Worm (Caenorhabditis elegans): Measurements from ENCODE around the gene T05A1.5.

The T05A1.5 gene

DNA sequence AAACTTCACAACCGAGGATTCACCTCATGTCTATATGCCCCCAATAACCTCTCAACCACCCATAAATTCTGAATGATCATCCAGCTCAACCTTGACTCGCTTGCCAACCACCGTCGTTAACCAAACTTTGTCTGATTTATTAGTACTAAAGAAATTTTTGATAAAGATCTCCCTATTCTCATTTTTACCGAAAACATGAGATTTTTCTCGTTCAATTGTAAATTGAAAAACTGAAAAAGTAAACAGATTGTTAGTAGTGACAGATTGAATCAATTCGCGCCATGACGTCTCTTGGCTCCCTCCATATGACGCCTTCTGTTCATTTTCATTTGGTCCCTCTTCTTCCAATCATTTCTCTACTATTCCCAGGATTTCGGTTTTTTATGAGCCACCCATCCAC lies 61.9 kb downstream of the T05A1.5 start:
- TF ChIP-seq F39B2.1 (GFP tag; IDR thresholded peaks at IDR 0.05) (no peak), tbp1 (GFP tag; optimal IDR thresholded peaks at IDR 0.05) (no peak), nhr-80 (tag; optimal IDR thresholded peaks at IDR 0.05) (no peak), K12H6.12 (tag; optimal IDR thresholded peaks at IDR 0.05) (no peak), egrh-3 (GFP tag; IDR thresholded peaks at IDR 0.05) (no peak), madf-3 (GFP tag; IDR thresholded peaks at IDR 0.05) (no peak)

DNA sequence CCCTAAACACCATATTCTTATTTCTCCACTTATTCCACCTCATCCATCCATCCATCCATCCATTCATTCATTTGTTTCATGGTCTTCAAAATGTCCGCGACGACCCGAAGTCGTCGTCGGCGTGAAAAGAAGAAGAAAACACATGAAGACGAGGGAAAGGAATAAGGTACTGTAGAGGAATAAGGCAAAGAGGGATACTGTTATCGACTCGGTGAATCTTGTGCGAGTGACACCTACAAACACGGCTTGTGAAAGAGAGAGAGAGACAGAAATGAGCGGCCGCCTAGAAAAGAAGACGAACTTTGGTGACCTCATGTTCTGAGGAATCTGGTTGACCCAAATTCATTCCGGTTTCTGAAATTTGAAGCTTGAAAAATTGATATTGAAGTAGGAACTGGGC lies 63.0 kb downstream of the T05A1.5 start:
- TF ChIP-seq gei-17 (GFP tag; optimal IDR thresholded peaks at IDR 0.05) (no peak), egl-18 (GFP tag; IDR thresholded peaks at IDR 0.05) (no peak), ets-4 (GFP tag; optimal IDR thresholded peaks at IDR 0.05) (no peak), die-1 (tag; optimal IDR thresholded peaks at IDR 0.05) (no peak), him-1 (tag; optimal IDR thresholded peaks at IDR 0.05) (no peak), dox-1 (GFP tag; IDR thresholded peaks at IDR 0.05) (no peak), nhr-179 (tag; optimal IDR thresholded peaks at IDR 0.05) (no peak), bed-2 (GFP tag; IDR thresholded peaks at IDR 0.05) (no peak)
